Worm (Caenorhabditis elegans) whole organism, young adult: ENCODE results near the gene clec-157.

ENCODE experiments used
- aptf-3 ChIP-seq: fragments of 200-800 bp; sonication (Bioruptor generic); IDR thresholded peaks from 2 replicates; pipeline ENCODE4 v1.3.6; 2022; ENCODE audit warnings: missing genetic modification characterization, missing compliant biosample characterization
- cebp-1 ChIP-seq, 2 experiments: fragments of 200-800 bp in 1 of 2; sonication (Bioruptor generic) in 1 of 2; sonication (generic microtip) in 1 of 2; IDR thresholded peaks in 1 of 2; optimal IDR thresholded peaks in 1 of 2; 2 replicates each; pipeline versions ENCODE4 v1.3.6 to Lab custom; 2017 to 2022; ENCODE audit warnings: missing compliant biosample characterization in 2 of 2, missing genetic modification characterization in 2 of 2, mild to moderate bottlenecking in 1 of 2, missing genetic modification reagents in 1 of 2, moderate library complexity in 1 of 2
- hlh-26 ChIP-seq: fragments of 200-800 bp; sonication (Bioruptor generic); conservative IDR thresholded peaks from 2 replicates; pipeline ENCODE4 v1.3.6; 2022; ENCODE audit warnings: missing genetic modification reagents, missing genetic modification characterization, missing compliant biosample characterization
- lsy-27 ChIP-seq: sonication (generic microtip); optimal IDR thresholded peaks from 2 replicates; lab custom pipeline; 2017; ENCODE audit warnings: missing genetic modification characterization, mild to moderate bottlenecking, missing compliant biosample characterization, antibody characterized with exemption, missing genotype, borderline replicate concordance; ENCODE audit not compliant: insufficient read depth
- pha-4 ChIP-seq: fragments of 150-350 bp; sonication (generic microtip); optimal IDR thresholded peaks from 2 replicates; lab custom pipeline; 2014; ENCODE audit warnings: missing biosample characterization, missing genetic modification reagents, missing genetic modification characterization
- sdz-38 ChIP-seq: sonication (generic microtip); optimal IDR thresholded peaks from 2 replicates; lab custom pipeline; 2016; ENCODE audit warnings: missing genotype, missing genetic modification characterization, missing compliant biosample characterization
- sea-2 ChIP-seq: fragments of 200-800 bp; sonication (Bioruptor generic); IDR thresholded peaks from 2 replicates; pipeline ENCODE4 v1.3.6; 2022; ENCODE audit warnings: missing genetic modification characterization, missing compliant biosample characterization
- tlf-1 ChIP-seq: fragments of 200-800 bp; sonication (Bioruptor generic); optimal IDR thresholded peaks from 2 replicates; lab custom pipeline; 2018; ENCODE audit warnings: mild to moderate bottlenecking, missing genetic modification characterization, missing compliant biosample characterization
- unc-62 ChIP-seq: fragments of 150-350 bp; optimal IDR thresholded peaks from 2 replicates; lab custom pipeline; 2014; ENCODE audit warnings: missing biosample characterization, missing genetic modification reagents, missing genetic modification characterization

ce11 chrIII:4875663-4876062 lies 31.4 kb upstream of the clec-157 start:
- TF ChIP-seq lsy-27 (tag; lab: Kevin White, UChicago) = no peak
- no peak for TF ChIP-seq unc-62 (GFP tag; lab: Kevin White, UChicago)
- no peak for TF ChIP-seq pha-4 (tag; lab: Kevin White, UChicago)
- no peak for TF ChIP-seq sdz-38
- TF ChIP-seq tlf-1 (GFP tag; lab: Kevin White, UChicago) = no peak
- TF ChIP-seq sea-2 (GFP tag; lab: Robert Waterston, UW) = no peak
- TF ChIP-seq hlh-26 (GFP tag; lab: Robert Waterston, UW) = no peak
- TF ChIP-seq cebp-1 (GFP tag; IDR thresholded peaks at IDR 0.05; lab: Robert Waterston, UW) = no peak
- TF ChIP-seq cebp-1 (tag; optimal IDR thresholded peaks at IDR 0.05; lab: Kevin White, UChicago) = no peak
- TF ChIP-seq aptf-3 (GFP tag; lab: Robert Waterston, UW) = no peak
